Fruit fly (Drosophila melanogaster): Measurements from ENCODE around the gene Sarm.

The Sarm gene

DNA sequence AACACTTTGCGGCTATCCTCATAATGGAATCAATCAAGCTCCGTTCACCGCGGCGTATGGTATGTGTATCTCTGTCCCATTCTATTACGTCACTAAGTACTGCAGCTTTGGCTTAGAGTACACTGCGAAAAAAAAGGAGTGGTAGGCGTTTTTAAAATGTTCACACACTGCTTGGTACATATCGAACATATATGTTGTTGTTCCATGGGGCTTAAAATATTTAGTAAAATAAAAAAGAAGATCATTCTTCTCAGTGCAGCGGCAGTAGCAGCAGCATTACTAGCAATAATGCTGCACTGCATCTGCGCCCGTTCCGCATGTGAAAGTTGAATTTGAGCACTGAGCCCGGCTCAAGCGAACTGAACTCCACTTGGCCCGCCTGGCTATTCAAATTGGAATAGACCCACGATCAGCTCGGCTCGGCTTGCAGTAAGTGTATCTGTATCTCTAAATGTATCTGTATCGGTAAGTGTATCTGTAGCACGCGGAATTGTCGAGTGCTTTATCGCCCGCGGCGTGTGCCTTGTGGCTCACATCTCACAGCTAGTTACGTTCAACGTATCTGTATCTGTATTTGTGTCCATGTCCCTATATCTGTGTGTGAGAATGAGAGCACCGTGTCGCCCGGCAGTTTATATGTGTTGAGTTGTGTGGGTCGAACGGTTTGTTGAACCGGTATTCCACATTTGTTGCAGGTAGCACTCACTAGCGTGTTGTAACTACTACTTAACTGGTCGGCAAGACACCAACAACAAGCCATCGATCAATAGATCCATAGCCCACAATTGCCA, 89.7 kb downstream of the Sarm start (continued):
- 0 out of 3 replicates have a peak, but pooled peaks have one; percentile 15 for TF ChIP-seq CG2199 (GFP tag; IDR thresholded peaks at IDR 0.05)
- TF ChIP-seq ab (GFP tag; optimal IDR thresholded peaks at IDR 0.05), result peak; percentile 1
- peak; percentile 15 for TF ChIP-seq org-1 (GFP tag; optimal IDR thresholded peaks at IDR 0.05)
- peak; percentile 62 for TF ChIP-seq tio (GFP tag; optimal IDR thresholded peaks at IDR 0.05)
- no peak for TF ChIP-seq schlank (tag; optimal IDR thresholded peaks at IDR 0.05)
- TF ChIP-seq CG12769 (tag; optimal IDR thresholded peaks at IDR 0.05), result peak; percentile 5
- no peak for TF ChIP-seq Ravus (GFP tag; IDR thresholded peaks at IDR 0.05)
- peak; percentile 33; the same call in 1 of the 2 replicates for TF ChIP-seq ssp (GFP tag; IDR thresholded peaks at IDR 0.05)
- peak; percentile 64 for TF ChIP-seq ind (GFP tag; optimal IDR thresholded peaks at IDR 0.05)
- no peak for TF ChIP-seq cas (GFP tag; IDR thresholded peaks at IDR 0.05)
- TF ChIP-seq klu (GFP tag; IDR thresholded peaks at IDR 0.05), result no peak
- TF ChIP-seq Max (GFP tag; optimal IDR thresholded peaks at IDR 0.05), result peak; percentile 29
- TF ChIP-seq prd (optimal IDR thresholded peaks at IDR 0.05), result no peak
- peak; percentile 68; the same call in 1 of the 3 replicates for TF ChIP-seq prd (GFP tag; IDR thresholded peaks at IDR 0.05)
- TF ChIP-seq vvl (GFP tag; IDR thresholded peaks at IDR 0.05), result peak; percentile 75
- peak; percentile 30 for TF ChIP-seq CG12219 (GFP tag; optimal IDR thresholded peaks at IDR 0.05)
- TF ChIP-seq CG1602 (GFP tag; optimal IDR thresholded peaks at IDR 0.05), result peak; percentile 41
- no peak for TF ChIP-seq Taf1 (GFP tag; IDR thresholded peaks at IDR 0.05)
- no peak for TF ChIP-seq sens-2 (GFP tag; IDR thresholded peaks at IDR 0.05)
- TF ChIP-seq CG16779 (GFP tag; IDR thresholded peaks at IDR 0.05), result no peak
- TF ChIP-seq ara (GFP tag; IDR thresholded peaks at IDR 0.05), result peak; percentile 29; the same call in 1 of the 2 replicates
- TF ChIP-seq tup (GFP tag; optimal IDR thresholded peaks at IDR 0.05), result no peak
- no peak for TF ChIP-seq Spps (tag; optimal IDR thresholded peaks at IDR 0.05)
- TF ChIP-seq Fer2 (tag; optimal IDR thresholded peaks at IDR 0.05), result no peak
- TF ChIP-seq zfh2 (GFP tag; optimal IDR thresholded peaks at IDR 0.05), result no peak
- TF ChIP-seq CG15601 (tag; optimal IDR thresholded peaks at IDR 0.05), result no peak
- no peak for TF ChIP-seq odd (GFP tag; optimal IDR thresholded peaks at IDR 0.05)
- TF ChIP-seq E2f2 (GFP tag; IDR thresholded peaks at IDR 0.05), result no peak
- TF ChIP-seq BEAF-32 (GFP tag; optimal IDR thresholded peaks at IDR 0.05), result no peak
- peak; percentile 91 for TF ChIP-seq ci (GFP tag; IDR thresholded peaks at IDR 0.05)
- no peak for TF ChIP-seq usp (GFP tag; optimal IDR thresholded peaks at IDR 0.05)
- TF ChIP-seq CG1529 (GFP tag; optimal IDR thresholded peaks at IDR 0.05), result peak; percentile 51
- TF ChIP-seq HmgZ (tag; optimal IDR thresholded peaks at IDR 0.05), result no peak
- TF ChIP-seq gem (tag; optimal IDR thresholded peaks at IDR 0.05), result peak; percentile 66
- no peak for TF ChIP-seq CG9876 (GFP tag; optimal IDR thresholded peaks at IDR 0.05)
- peak; percentile 29 for TF ChIP-seq CG15514 (GFP tag; optimal IDR thresholded peaks at IDR 0.05)
- TF ChIP-seq ro (GFP tag; IDR thresholded peaks at IDR 0.05), result no peak
- TF ChIP-seq chn (GFP tag; optimal IDR thresholded peaks at IDR 0.05), result no peak
- peak; percentile 70; the same call in 2 of the 3 replicates for TF ChIP-seq CG34422 (GFP tag; IDR thresholded peaks at IDR 0.05)
- 0 out of 3 replicates have a peak, but pooled peaks have one; percentile 29 for TF ChIP-seq CG17361 (GFP tag; IDR thresholded peaks at IDR 0.05)
- no peak for TF ChIP-seq CG16813 (GFP tag; IDR thresholded peaks at IDR 0.05; ENCODE audit: partially characterized antibody)
- TF ChIP-seq Opbp (GFP tag; IDR thresholded peaks at IDR 0.05; ENCODE audit: partially characterized antibody), result no peak
- TF ChIP-seq mld (GFP tag; IDR thresholded peaks at IDR 0.05; ENCODE audit: partially characterized antibody), result no peak
- no peak for TF ChIP-seq zf30C (GFP tag; optimal IDR thresholded peaks at IDR 0.05)
- TF ChIP-seq maf-S (GFP tag; optimal IDR thresholded peaks at IDR 0.05), result no peak
- TF ChIP-seq HLH4C (GFP tag; IDR thresholded peaks at IDR 0.05; ENCODE audit: partially characterized antibody), result no peak
- peak; percentile 36 for TF ChIP-seq pnt (GFP tag; optimal IDR thresholded peaks at IDR 0.05)
- peak in 1 of 2 experiments; percentile 63 for TF ChIP-seq Pdp1 (GFP tag; optimal IDR thresholded peaks at IDR 0.05)
- peak; percentile 82 for TF ChIP-seq CG17359 (tag; optimal IDR thresholded peaks at IDR 0.05)
- peak; percentile 80 for TF ChIP-seq CG11504 (tag; optimal IDR thresholded peaks at IDR 0.05)

Data from whole organism, embryonic.